Worm (Caenorhabditis elegans) whole organism, L4 larva: ENCODE measurements around the gene kel-8.
"Not testable (repeated sequence)": the region's sequence is repeated elsewhere in the genome, so short reads cannot be mapped to it uniquely, and the experiment has no call there.

Experiments
- F26F4.8 ChIP-seq: fragments of 200-800 bp; sonication (Bioruptor generic); conservative IDR thresholded peaks from 2 replicates; pipeline ENCODE4 v1.3.6; 2022; ENCODE audit warnings: missing genetic modification characterization, missing compliant biosample characterization
- T20F7.1 ChIP-seq: fragments of 200-800 bp; sonication (Bioruptor generic); optimal IDR thresholded peaks from 2 replicates; lab custom pipeline; 2018; ENCODE audit warnings: mild to moderate bottlenecking, missing genetic modification characterization, missing compliant biosample characterization
- T26A8.4 ChIP-seq: fragments of 200-800 bp; sonication (Bioruptor generic); IDR thresholded peaks from 2 replicates; pipeline ENCODE4 v1.3.6; 2022; ENCODE audit warnings: missing genetic modification characterization, missing compliant biosample characterization
- Y75B8A.6 ChIP-seq: fragments of 200-800 bp; sonication (Bioruptor generic); IDR thresholded peaks from 2 replicates; pipeline ENCODE4 v1.3.6; 2022; ENCODE audit warnings: missing genetic modification reagents, missing genetic modification characterization, missing compliant biosample characterization
- ZK337.2 ChIP-seq: fragments of 200-800 bp; sonication (Bioruptor generic); IDR thresholded peaks from 2 replicates; pipeline ENCODE4 v1.3.6; 2022; ENCODE audit warnings: missing genetic modification reagents, missing genetic modification characterization, missing compliant biosample characterization
- aha-1 ChIP-seq: fragments of 150-350 bp; peaks from one replicate; lab custom pipeline; 2014; ENCODE audit warnings: missing biosample characterization, missing genetic modification characterization
- ama-1 ChIP-seq: fragments of 150-350 bp; optimal IDR thresholded peaks from 2 replicates; lab custom pipeline; 2014; ENCODE audit warnings: inconsistent platforms, mixed read lengths
- arid-1 ChIP-seq: fragments of 200-800 bp; sonication (Bioruptor generic); conservative IDR thresholded peaks from 2 replicates; pipeline ENCODE4 v1.3.6; 2022; ENCODE audit warnings: missing genetic modification reagents, missing genetic modification characterization, missing compliant biosample characterization
- ceh-32 ChIP-seq: sonication (generic microtip); optimal IDR thresholded peaks from 2 replicates; lab custom pipeline; 2016; ENCODE audit warnings: mild to moderate bottlenecking, missing genetic modification characterization, missing compliant biosample characterization; ENCODE audit not compliant: poor library complexity
- ces-1 ChIP-seq: fragments of 150-350 bp; sonication (generic microtip); optimal IDR thresholded peaks from 4 replicates; lab custom pipeline; 2014; ENCODE audit warnings: missing biosample characterization, missing genetic modification reagents, missing genetic modification characterization
- daf-12 ChIP-seq: fragments of 150-350 bp; optimal IDR thresholded peaks from 2 replicates; lab custom pipeline; 2014; ENCODE audit warnings: missing biosample characterization, missing genetic modification reagents, missing genetic modification characterization
- daf-16 ChIP-seq, 3 experiments: sonication (generic microtip); optimal IDR thresholded peaks; 2 replicates each; lab custom pipeline; 2016 to 2017; ENCODE audit warnings: missing genetic modification characterization in 3 of 3, missing genetic modification reagents in 3 of 3, mild to moderate bottlenecking in 2 of 3, missing compliant biosample characterization in 2 of 3, missing biosample characterization in 1 of 3, moderate library complexity in 1 of 3
- dmd-6 ChIP-seq: fragments of 200-800 bp; sonication (Bioruptor generic); IDR thresholded peaks from 2 replicates; pipeline ENCODE4 v1.3.6; 2022; ENCODE audit warnings: missing genetic modification reagents, missing genetic modification characterization, missing compliant biosample characterization
- dmd-8 ChIP-seq: fragments of 200-800 bp; sonication (Bioruptor generic); IDR thresholded peaks from 2 replicates; pipeline ENCODE4 v1.3.6; 2022; ENCODE audit warnings: missing genetic modification characterization, missing compliant biosample characterization
- duxl-1 ChIP-seq: sonication (generic microtip); optimal IDR thresholded peaks from 2 replicates; lab custom pipeline; 2016; ENCODE audit warnings: mild to moderate bottlenecking, missing genetic modification characterization, moderate library complexity, missing compliant biosample characterization; ENCODE audit not compliant: poor library complexity
- egl-43 ChIP-seq: fragments of 200-800 bp; sonication (Bioruptor generic); IDR thresholded peaks from 2 replicates; pipeline ENCODE4 v1.3.6; 2022; ENCODE audit warnings: missing genetic modification reagents, missing genetic modification characterization, missing compliant biosample characterization
- gei-8 ChIP-seq: fragments of 200-800 bp; sonication (Bioruptor generic); optimal IDR thresholded peaks from 2 replicates; lab custom pipeline; 2018; ENCODE audit warnings: mild to moderate bottlenecking, missing genetic modification characterization, missing compliant biosample characterization
- hlh-30 ChIP-seq: sonication (generic microtip); optimal IDR thresholded peaks from 2 replicates; lab custom pipeline; 2017; ENCODE audit warnings: antibody characterized with exemption, mild to moderate bottlenecking, missing genetic modification characterization, missing compliant biosample characterization; ENCODE audit not compliant: insufficient read depth
- lim-7 ChIP-seq: fragments of 200-800 bp; sonication (Bioruptor generic); IDR thresholded peaks from 2 replicates; pipeline ENCODE4 v1.3.6; 2022; ENCODE audit warnings: missing genetic modification characterization, missing compliant biosample characterization
- lin-1 ChIP-seq: fragments of 200-800 bp; sonication (Bioruptor generic); IDR thresholded peaks from 2 replicates; pipeline ENCODE4 v1.3.6; 2022; ENCODE audit warnings: missing genetic modification reagents, missing genetic modification characterization, missing compliant biosample characterization
- lin-38 ChIP-seq: fragments of 200-800 bp; sonication (Bioruptor generic); IDR thresholded peaks from 2 replicates; pipeline ENCODE4 v1.3.6; 2022; ENCODE audit warnings: missing genetic modification reagents, missing genetic modification characterization, missing compliant biosample characterization
- lsy-2 ChIP-seq, 2 experiments: fragments of 150-350 bp in 1 of 2; sonication (generic microtip) in 1 of 2; optimal IDR thresholded peaks; 2 replicates each; lab custom pipeline; 2014 to 2017; ENCODE audit warnings: missing biosample characterization in 2 of 2, missing genetic modification characterization in 2 of 2
- mxl-2 ChIP-seq: fragments of 200-800 bp; sonication (Bioruptor generic); conservative IDR thresholded peaks from 2 replicates; pipeline ENCODE4 v1.3.6; 2022; ENCODE audit warnings: missing genetic modification reagents, missing genetic modification characterization, missing compliant biosample characterization
- mxl-3 ChIP-seq: fragments of 200-800 bp; sonication (Bioruptor generic); optimal IDR thresholded peaks from 2 replicates; lab custom pipeline; 2018; ENCODE audit warnings: mild to moderate bottlenecking, missing genetic modification characterization, missing compliant biosample characterization
- nhr-111 ChIP-seq: fragments of 200-800 bp; sonication (Bioruptor generic); optimal IDR thresholded peaks from 2 replicates; lab custom pipeline; 2018; ENCODE audit warnings: mild to moderate bottlenecking, missing genetic modification characterization, missing compliant biosample characterization
- nhr-237 ChIP-seq: sonication (generic microtip); optimal IDR thresholded peaks from 2 replicates; lab custom pipeline; 2017; ENCODE audit warnings: missing biosample characterization, missing genetic modification characterization
- nhr-25 ChIP-seq: sonication (generic microtip); optimal IDR thresholded peaks from 2 replicates; lab custom pipeline; 2017; ENCODE audit warnings: missing genetic modification characterization, mild to moderate bottlenecking, missing compliant biosample characterization, antibody characterized with exemption, moderate library complexity, borderline replicate concordance; ENCODE audit not compliant: insufficient read depth
- nhr-42 ChIP-seq: fragments of 200-800 bp; sonication (Bioruptor generic); IDR thresholded peaks from 2 replicates; pipeline ENCODE4 v1.3.6; 2022; ENCODE audit warnings: missing genetic modification characterization, missing compliant biosample characterization
- pha-4 ChIP-seq, 2 experiments: fragments of 150-350 bp in 1 of 2; fragments of 200-800 bp in 1 of 2; sonication (Bioruptor generic) in 1 of 2; IDR thresholded peaks in 1 of 2; optimal IDR thresholded peaks in 1 of 2; 2 replicates each; pipeline versions ENCODE4 v1.3.6 to Lab custom; 2014 to 2022; ENCODE audit warnings: missing genetic modification characterization in 2 of 2, missing genetic modification reagents in 2 of 2, missing biosample characterization in 1 of 2, missing compliant biosample characterization in 1 of 2
- php-3 ChIP-seq: fragments of 200-800 bp; sonication (Bioruptor generic); IDR thresholded peaks from 2 replicates; pipeline ENCODE4 v1.3.6; 2022; ENCODE audit warnings: missing genetic modification reagents, missing genetic modification characterization, missing compliant biosample characterization
- saeg-2 ChIP-seq: fragments of 200-800 bp; sonication (Bioruptor generic); IDR thresholded peaks from 2 replicates; pipeline ENCODE4 v1.3.6; 2022; ENCODE audit warnings: missing genetic modification reagents, missing genetic modification characterization, missing compliant biosample characterization
- set-16 ChIP-seq: fragments of 200-800 bp; sonication (Bioruptor generic); IDR thresholded peaks from 2 replicates; pipeline ENCODE4 v1.3.6; 2022; ENCODE audit warnings: missing genetic modification reagents, missing genetic modification characterization, missing compliant biosample characterization
- tag-97 ChIP-seq: fragments of 200-800 bp; sonication (Bioruptor generic); IDR thresholded peaks from 2 replicates; pipeline ENCODE4 v1.3.6; 2022; ENCODE audit warnings: missing genetic modification characterization, missing compliant biosample characterization
- unc-130 ChIP-seq: sonication (generic microtip); optimal IDR thresholded peaks from 2 replicates; lab custom pipeline; 2016; ENCODE audit warnings: missing genetic modification reagents, missing genetic modification characterization, missing compliant biosample characterization
- unc-62 ChIP-seq, 3 experiments: fragments of 150-350 bp in 1 of 3; sonication (generic microtip); optimal IDR thresholded peaks in 2 of 3; peaks in 1 of 3; 1 replicate in 1 of 3; 2 replicates in 2 of 3; lab custom pipeline; 2014 to 2017; ENCODE audit warnings: missing biosample characterization in 3 of 3, missing genetic modification characterization in 3 of 3, missing genetic modification reagents in 3 of 3, missing genotype in 1 of 3
- vab-7 ChIP-seq: fragments of 200-800 bp; sonication (Bioruptor generic); IDR thresholded peaks from 2 replicates; pipeline ENCODE4 v1.3.6; 2022; ENCODE audit warnings: missing genetic modification reagents, missing genetic modification characterization, missing compliant biosample characterization
- zfp-2 ChIP-seq: sonication (generic microtip); optimal IDR thresholded peaks from 2 replicates; lab custom pipeline; 2016; ENCODE audit warnings: mild to moderate bottlenecking, missing genetic modification characterization, missing compliant biosample characterization
- zfp-3 ChIP-seq: fragments of 200-800 bp; sonication (Bioruptor generic); conservative IDR thresholded peaks from 2 replicates; pipeline ENCODE4 v1.3.6; 2022; ENCODE audit warnings: missing genetic modification reagents, missing genetic modification characterization, missing compliant biosample characterization
- ztf-7 ChIP-seq: fragments of 150-350 bp; optimal IDR thresholded peaks from 2 replicates; lab custom pipeline; 2014; ENCODE audit warnings: missing biosample characterization, missing genetic modification characterization

Gene kel-8

DNA sequence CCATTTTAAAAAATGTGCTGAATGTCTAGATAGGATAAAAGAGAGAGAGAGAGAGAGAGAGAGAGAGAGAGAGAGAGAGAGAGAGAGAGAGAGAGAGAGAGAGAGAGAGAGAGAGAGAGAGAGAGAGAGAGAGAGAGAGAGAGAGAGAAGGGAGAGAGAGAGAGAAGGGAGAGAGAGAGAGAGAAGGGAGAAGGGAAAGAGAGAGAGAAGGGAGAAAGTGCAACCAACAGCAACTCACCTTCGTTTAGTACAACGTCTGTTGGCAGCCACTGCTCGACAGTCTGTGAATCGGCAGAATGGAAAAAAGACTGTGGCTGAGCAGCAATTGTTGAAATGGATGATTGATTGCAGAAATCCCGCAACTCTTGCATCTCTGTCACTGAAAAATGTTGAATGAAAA, 47.5 kb upstream of the kel-8 start:
- TF ChIP-seq unc-130 (no peak), aha-1 (tag; lab: Kevin White, UChicago) (peak; percentile 67), set-16 (GFP tag; lab: Robert Waterston, UW) (peak; percentile 78), unc-62 (GFP tag; optimal IDR thresholded peaks at IDR 0.05 in 1 of 2; lab: Kevin White, UChicago) (peak in 1 of 2 experiments; percentile 58), unc-62 (tag; optimal IDR thresholded peaks at IDR 0.05; lab: Kevin White, UChicago) (no peak)

DNA sequence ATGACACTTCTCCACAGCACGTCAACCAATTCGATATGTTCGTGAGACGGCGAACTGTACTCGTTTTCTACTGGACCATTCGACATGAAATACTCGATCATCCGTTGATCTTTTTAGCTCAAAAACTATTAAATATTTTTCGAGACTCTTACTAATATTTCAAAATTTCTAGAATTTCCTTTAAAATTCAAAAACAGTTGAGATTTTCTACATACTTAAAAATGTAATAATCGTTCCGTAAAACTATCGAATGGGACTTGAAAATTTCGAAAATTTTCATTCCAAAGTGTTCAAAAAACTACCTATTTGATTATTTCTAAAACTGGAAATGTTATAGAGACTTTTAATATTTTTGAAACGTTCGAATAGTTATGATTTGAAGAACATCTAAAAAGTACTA, 45.9 kb upstream of the kel-8 start, which contains the start of gene sknr-1:
Gene sknr-1, minus strand, starts transcription at position 101 of the 400 bp plus-strand sequence.
- not testable (repeated sequence) for TF ChIP-seq php-3, lin-1, egl-43 (GFP tag; lab: Robert Waterston, UW)
- TF ChIP-seq, all 104 proteins: peak for 0; not testable (repeated sequence) for 104

DNA sequence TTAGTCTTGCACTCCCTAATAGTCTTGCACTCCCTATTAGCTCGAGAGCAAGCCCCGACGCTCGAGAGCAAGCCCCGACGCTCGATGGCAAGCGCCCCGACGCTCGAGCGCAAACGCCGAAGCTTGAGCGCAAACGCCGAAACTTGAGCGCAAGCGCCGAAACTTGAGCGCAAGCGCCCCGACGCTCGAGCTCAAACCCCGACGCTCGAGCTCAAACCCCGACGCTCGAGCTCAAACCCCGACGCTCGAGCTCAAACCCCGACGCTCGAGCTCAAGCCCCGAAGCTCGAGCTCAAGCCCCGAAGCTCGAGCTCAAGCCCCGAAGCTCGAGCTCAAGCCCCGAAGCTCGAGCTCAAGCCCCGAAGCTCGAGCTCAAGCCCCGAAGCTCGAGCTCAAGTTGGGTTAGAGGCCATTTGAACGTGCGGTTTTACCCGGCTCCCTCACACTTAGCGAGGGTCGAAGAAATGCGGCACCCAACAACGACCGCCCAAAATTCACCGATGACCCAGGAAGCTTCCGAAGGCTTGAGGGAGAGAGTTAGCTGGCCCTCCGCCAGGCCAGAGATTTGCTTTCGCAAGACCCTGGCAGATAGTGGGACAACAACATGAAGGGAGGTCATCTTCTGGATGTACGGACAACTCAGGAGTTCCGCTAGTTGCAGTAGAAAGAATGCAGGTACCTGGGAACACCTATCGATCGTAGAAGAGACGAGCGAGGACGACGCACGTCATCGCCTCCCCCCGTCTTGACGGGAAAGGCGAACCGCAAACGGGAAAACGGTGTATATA, 36.3 kb upstream of the kel-8 start:
- TF ChIP-seq lim-7 (0 out of 2 replicates have a peak, but pooled peaks have one; percentile 14), arid-1 (peak; percentile 46; the same call in 1 of the 2 replicates), pha-4 (GFP tag; IDR thresholded peaks at IDR 0.05; lab: Robert Waterston, UW) (peak; percentile 33; the same call in 1 of the 2 replicates), egl-43 (GFP tag; lab: Robert Waterston, UW) (0 out of 2 replicates have a peak, but pooled peaks have one; percentile 27), lin-38 (peak; percentile 32), dmd-8 (GFP tag; lab: Robert Waterston, UW) (0 out of 2 replicates have a peak, but pooled peaks have one; percentile 17), set-16 (GFP tag; lab: Robert Waterston, UW) (peak; percentile 97)
- not testable (repeated sequence) for TF ChIP-seq pha-4 (tag; optimal IDR thresholded peaks at IDR 0.05; lab: Kevin White, UChicago)

DNA sequence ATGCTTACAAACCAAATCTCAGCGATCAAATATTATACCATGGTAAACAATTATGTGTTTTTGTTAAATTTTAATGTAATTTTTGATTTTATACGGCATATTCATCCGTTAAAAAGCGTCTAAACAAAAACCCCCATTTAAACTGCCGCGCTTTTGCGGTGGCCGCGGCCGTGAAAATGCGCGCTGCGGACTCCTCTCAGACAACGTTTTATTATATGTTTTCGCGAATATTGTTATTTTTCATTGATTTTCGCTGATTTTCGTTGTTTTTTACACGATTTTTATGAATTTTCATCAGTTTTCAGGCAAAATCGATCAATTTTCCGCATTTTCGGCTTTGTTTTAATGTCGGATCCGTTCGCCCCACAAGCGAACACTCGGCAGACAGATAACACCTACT, 32.7 kb upstream of the kel-8 start, which contains the start of gene W02H5.19:
Gene W02H5.19, plus strand, starts transcription at position 346 of the 400 bp plus-strand sequence.
- TF ChIP-seq nhr-111 (GFP tag; lab: Kevin White, UChicago) (no peak), unc-130 (peak; percentile 65), mxl-2 (GFP tag; lab: Robert Waterston, UW) (no peak), lsy-2 (tag; optimal IDR thresholded peaks at IDR 0.05; lab: Kevin White, UChicago) (peak in 1 of 2 experiments; percentile 85), dmd-6 (GFP tag; lab: Robert Waterston, UW) (peak; percentile 73), daf-16 (GFP tag; optimal IDR thresholded peaks at IDR 0.05; lab: Kevin White, UChicago) (peak; percentile 15 to 28), daf-16 (tag; optimal IDR thresholded peaks at IDR 0.05; lab: Kevin White, UChicago) (peak; percentile 52), mxl-3 (peak; percentile 30), lin-38 (peak; percentile 85), ceh-32 (tag; lab: Kevin White, UChicago) (no peak), F26F4.8 (GFP tag; lab: Robert Waterston, UW) (no peak), gei-8 (GFP tag; lab: Kevin White, UChicago) (no peak), ama-1 (no peak), php-3 (GFP tag; lab: Robert Waterston, UW) (peak; percentile 13; the same call in 1 of the 2 replicates), daf-12 (tag; lab: Kevin White, UChicago) (no peak), saeg-2 (no peak), nhr-237 (tag; lab: Kevin White, UChicago) (no peak), vab-7 (GFP tag; lab: Robert Waterston, UW) (peak; percentile 35; the same call in 1 of the 2 replicates), T20F7.1 (GFP tag; lab: Kevin White, UChicago) (no peak), nhr-42 (GFP tag; lab: Robert Waterston, UW) (no peak), ces-1 (GFP tag; lab: Kevin White, UChicago) (no peak), ztf-7 (tag; lab: Kevin White, UChicago) (peak; percentile 45), ZK337.2 (peak; percentile 96), T26A8.4 (GFP tag; lab: Robert Waterston, UW) (0 out of 2 replicates have a peak, but pooled peaks have one; percentile 30), hlh-30 (tag; lab: Kevin White, UChicago) (peak; percentile 46), tag-97 (GFP tag; lab: Robert Waterston, UW) (0 out of 2 replicates have a peak, but pooled peaks have one; percentile 56), nhr-25 (tag; lab: Kevin White, UChicago) (no peak), Y75B8A.6 (GFP tag; lab: Robert Waterston, UW) (no peak), duxl-1 (peak; percentile 90), zfp-2 (no peak), zfp-3 (GFP tag; lab: Robert Waterston, UW) (0 out of 2 replicates have a peak, but pooled peaks have one; percentile 45)
